Fruit fly (Drosophila melanogaster) whole organism, embryonic: ENCODE measurements around the gene CG42495.

Source experiments
- Adf1 ChIP-seq: fragments of 200-800 bp; sonication (Bioruptor generic); IDR thresholded peaks from 2 replicates; pipeline ENCODE4 v1.3.6; 2022; ENCODE audit warnings: missing biosample characterization, missing genetic modification characterization
- CG10321 ChIP-seq: fragments of 200-800 bp; sonication (Bioruptor generic); IDR thresholded peaks from 2 replicates; pipeline ENCODE4 v1.3.6; 2022; ENCODE audit warnings: missing biosample characterization, missing genetic modification characterization
- CG12219 ChIP-seq: fragments of 200-800 bp; sonication (Bioruptor generic); optimal IDR thresholded peaks from 3 replicates; lab custom pipeline; 2018; ENCODE audit warnings: missing biosample characterization, mild to moderate bottlenecking, missing genetic modification characterization
- CG12659 ChIP-seq: fragments of 200-800 bp; sonication (Bioruptor generic); optimal IDR thresholded peaks from 3 replicates; lab custom pipeline; 2017; ENCODE audit warnings: mild to moderate bottlenecking, missing biosample characterization, missing genetic modification reagents, missing genetic modification characterization
- CG12769 ChIP-seq: fragments of 200-800 bp; sonication (Bioruptor generic); optimal IDR thresholded peaks from 2 replicates; lab custom pipeline; 2019; ENCODE audit warnings: missing biosample characterization, mild to moderate bottlenecking, missing genetic modification characterization, moderate library complexity
- CG1602 ChIP-seq: fragments of 200-800 bp; sonication (Bioruptor generic); optimal IDR thresholded peaks from 3 replicates; lab custom pipeline; 2016; ENCODE audit warnings: missing biosample characterization, missing genetic modification characterization
- CG1603 ChIP-seq: fragments of 200-800 bp; sonication (Bioruptor generic); optimal IDR thresholded peaks from 2 replicates; lab custom pipeline; 2019; ENCODE audit warnings: missing biosample characterization, mild to moderate bottlenecking, missing genetic modification characterization, moderate library complexity
- CG17361 ChIP-seq: fragments of 200-800 bp; sonication (Bioruptor generic); IDR thresholded peaks from 3 replicates; pipeline ENCODE4 v1.3.6; 2022; ENCODE audit warnings: missing biosample characterization, missing genetic modification characterization
- CG30020 ChIP-seq: fragments of 200-800 bp; optimal IDR thresholded peaks from 2 replicates; lab custom pipeline; 2019; ENCODE audit warnings: missing biosample characterization, mild to moderate bottlenecking, missing genetic modification characterization, moderate library complexity
- CG30403 ChIP-seq: fragments of 200-800 bp; sonication (Bioruptor generic); optimal IDR thresholded peaks from 3 replicates; lab custom pipeline; 2016; ENCODE audit warnings: missing biosample characterization, missing genetic modification characterization
- CG3281 ChIP-seq: fragments of 200-800 bp; sonication (Bioruptor generic); optimal IDR thresholded peaks from 3 replicates; lab custom pipeline; 2017; ENCODE audit warnings: missing biosample characterization, mild to moderate bottlenecking, missing genetic modification characterization
- CG34422 ChIP-seq: fragments of 200-800 bp; sonication (Bioruptor generic); IDR thresholded peaks from 3 replicates; pipeline ENCODE4 v1.3.6; 2022; ENCODE audit warnings: missing biosample characterization, missing genetic modification characterization
- Camta ChIP-seq: fragments of 200-800 bp; sonication (Bioruptor generic); optimal IDR thresholded peaks from 2 replicates; lab custom pipeline; 2016; ENCODE audit warnings: missing biosample characterization, missing genetic modification characterization
- Deaf1 ChIP-seq: fragments of 200-800 bp; optimal IDR thresholded peaks from 3 replicates; lab custom pipeline; 2019; ENCODE audit warnings: missing biosample characterization, mild to moderate bottlenecking, missing genetic modification characterization, moderate library complexity
- Dek ChIP-seq: fragments of 200-800 bp; sonication (Bioruptor generic); optimal IDR thresholded peaks from 3 replicates; lab custom pipeline; 2019; ENCODE audit warnings: missing biosample characterization, mild to moderate bottlenecking, missing genetic modification characterization, moderate library complexity
- Dp ChIP-seq: fragments of 200-800 bp; sonication (Bioruptor generic); optimal IDR thresholded peaks from 2 replicates; lab custom pipeline; 2018; ENCODE audit warnings: missing biosample characterization, mild to moderate bottlenecking, missing genetic modification characterization, moderate library complexity
- Eip74EF ChIP-seq, 2 experiments: fragments of 200-800 bp in 1 of 2; fragments of >200 bp in 1 of 2; sonication (Bioruptor generic) in 1 of 2; optimal IDR thresholded peaks; 2 replicates each; lab custom pipeline; 2017 to 2019; ENCODE audit warnings: missing biosample characterization in 2 of 2, missing genetic modification characterization in 2 of 2, mild to moderate bottlenecking in 1 of 2, moderate library complexity in 1 of 2
- Fer3 ChIP-seq: fragments of 200-800 bp; sonication (Bioruptor generic); optimal IDR thresholded peaks from 2 replicates; lab custom pipeline; 2018; ENCODE audit warnings: missing biosample characterization, mild to moderate bottlenecking, missing genetic modification characterization, moderate library complexity
- MBD-R2 ChIP-seq: fragments of 200-800 bp; sonication (Bioruptor generic); IDR thresholded peaks from 2 replicates; pipeline ENCODE4 v1.3.6; 2022; ENCODE audit warnings: missing biosample characterization, missing genetic modification characterization
- MESR4 ChIP-seq: fragments of 200-800 bp; sonication (Bioruptor generic); optimal IDR thresholded peaks from 2 replicates; lab custom pipeline; 2018; ENCODE audit warnings: missing biosample characterization, mild to moderate bottlenecking, missing genetic modification characterization, moderate library complexity
- Rx ChIP-seq: fragments of 200-800 bp; sonication (Bioruptor generic); IDR thresholded peaks from 2 replicates; pipeline ENCODE4 v1.3.6; 2022; ENCODE audit warnings: missing biosample characterization, missing genetic modification characterization
- Side ChIP-seq: fragments of 200-800 bp; sonication (Bioruptor generic); optimal IDR thresholded peaks from 2 replicates; lab custom pipeline; 2016; ENCODE audit warnings: missing biosample characterization, missing genetic modification characterization
- Tbp ChIP-seq: fragments of >200 bp; optimal IDR thresholded peaks from 2 replicates; lab custom pipeline; 2018; ENCODE audit warnings: missing biosample characterization, missing genetic modification characterization
- YL-1 ChIP-seq: fragments of 200-800 bp; sonication (Bioruptor generic); optimal IDR thresholded peaks from 3 replicates; lab custom pipeline; 2017; ENCODE audit warnings: missing biosample characterization, mild to moderate bottlenecking, missing genetic modification characterization
- bab2 ChIP-seq: fragments of 200-800 bp; sonication (Bioruptor generic); optimal IDR thresholded peaks from 2 replicates; lab custom pipeline; 2016; ENCODE audit warnings: missing biosample characterization, missing genetic modification characterization
- cato ChIP-seq: fragments of 200-800 bp; sonication (Bioruptor generic); optimal IDR thresholded peaks from 2 replicates; lab custom pipeline; 2016; ENCODE audit warnings: missing biosample characterization, missing genetic modification characterization, borderline replicate concordance
- cg ChIP-seq: fragments of 200-800 bp; sonication (Bioruptor generic); optimal IDR thresholded peaks from 3 replicates; lab custom pipeline; 2019; ENCODE audit warnings: missing biosample characterization, mild to moderate bottlenecking, missing genetic modification characterization, moderate library complexity
- chinmo ChIP-seq: fragments of 200-800 bp; sonication (Bioruptor generic); IDR thresholded peaks from 4 replicates; pipeline ENCODE4 v1.3.6; 2022; ENCODE audit warnings: missing biosample characterization, missing genetic modification characterization; ENCODE audit not compliant: partially characterized antibody
- crol ChIP-seq: fragments of 200-800 bp; sonication (Bioruptor generic); IDR thresholded peaks from 2 replicates; pipeline ENCODE4 v1.3.6; 2022; ENCODE audit warnings: missing biosample characterization, missing genetic modification characterization
- crp ChIP-seq, 2 experiments: fragments of 200-800 bp; sonication (Bioruptor generic); optimal IDR thresholded peaks; 2 replicates in 1 of 2; 3 replicates in 1 of 2; lab custom pipeline; 2017; ENCODE audit warnings: missing biosample characterization in 2 of 2, missing genetic modification characterization in 2 of 2, mild to moderate bottlenecking in 1 of 2, moderate library complexity in 1 of 2
- dan ChIP-seq: fragments of 200-800 bp; sonication (Bioruptor generic); IDR thresholded peaks from 2 replicates; pipeline ENCODE4 v1.3.6; 2022; ENCODE audit warnings: missing biosample characterization, missing genetic modification characterization
- disco-r ChIP-seq: fragments of 200-800 bp; sonication (Bioruptor generic); optimal IDR thresholded peaks from 2 replicates; lab custom pipeline; 2016; ENCODE audit warnings: missing biosample characterization, missing genetic modification characterization
- gfzf ChIP-seq: fragments of 200-800 bp; sonication (Bioruptor generic); optimal IDR thresholded peaks from 2 replicates; lab custom pipeline; 2016; ENCODE audit warnings: missing biosample characterization, mild to moderate bottlenecking, missing genetic modification characterization, moderate library complexity
- gro ChIP-seq: fragments of 200-800 bp; sonication (Bioruptor generic); optimal IDR thresholded peaks from 2 replicates; lab custom pipeline; 2016; ENCODE audit warnings: missing biosample characterization, missing genetic modification characterization
- inv ChIP-seq: fragments of 200-800 bp; sonication (Bioruptor generic); IDR thresholded peaks from 2 replicates; pipeline ENCODE4 v1.3.6; 2022; ENCODE audit warnings: missing biosample characterization, missing genetic modification characterization; ENCODE audit not compliant: partially characterized antibody
- klu ChIP-seq: fragments of 200-800 bp; sonication (Bioruptor generic); IDR thresholded peaks from 2 replicates; pipeline ENCODE4 v1.3.6; 2022; ENCODE audit warnings: missing biosample characterization, missing genetic modification characterization
- lov ChIP-seq, 2 experiments: fragments of 200-800 bp in 1 of 2; fragments of >200 bp in 1 of 2; sonication (Bioruptor generic) in 1 of 2; IDR thresholded peaks in 1 of 2; optimal IDR thresholded peaks in 1 of 2; 2 replicates in 1 of 2; 3 replicates in 1 of 2; pipeline versions ENCODE4 v1.3.6 to Lab custom; 2017 to 2022; ENCODE audit warnings: missing biosample characterization in 1 of 2, missing genetic modification characterization in 1 of 2
- odd ChIP-seq: fragments of 200-800 bp; sonication (Bioruptor generic); optimal IDR thresholded peaks from 2 replicates; lab custom pipeline; 2017; ENCODE audit warnings: missing biosample characterization, mild to moderate bottlenecking, missing genetic modification characterization
- pfk ChIP-seq: fragments of 200-800 bp; sonication (Bioruptor generic); optimal IDR thresholded peaks from 2 replicates; lab custom pipeline; 2018; ENCODE audit warnings: missing biosample characterization, mild to moderate bottlenecking, missing genetic modification characterization, moderate library complexity
- prd ChIP-seq, 3 experiments: fragments of >200 bp in 2 of 3; fragments of 200-800 bp in 1 of 3; sonication (Bioruptor generic) in 1 of 3; optimal IDR thresholded peaks in 2 of 3; IDR thresholded peaks in 1 of 3; 2 replicates in 2 of 3; 3 replicates in 1 of 3; pipeline versions ENCODE4 v1.3.6 to Lab custom; 2017 to 2022; ENCODE audit warnings: missing biosample characterization in 1 of 3, missing genetic modification characterization in 1 of 3
- pzg ChIP-seq: fragments of 200-800 bp; sonication (Bioruptor generic); optimal IDR thresholded peaks from 3 replicates; lab custom pipeline; 2018; ENCODE audit warnings: missing biosample characterization, mild to moderate bottlenecking, missing genetic modification characterization, moderate library complexity
- sens ChIP-seq: fragments of 200-800 bp; sonication (Bioruptor generic); peaks from one replicate; lab custom pipeline; 2016; ENCODE audit warnings: missing biosample characterization, missing genetic modification characterization
- sim ChIP-seq: fragments of 200-800 bp; sonication (Bioruptor generic); IDR thresholded peaks from 2 replicates; pipeline ENCODE4 v1.3.6; 2022; ENCODE audit warnings: missing biosample characterization, missing genetic modification characterization
- sqz ChIP-seq: fragments of 200-800 bp; sonication (Bioruptor generic); optimal IDR thresholded peaks from 3 replicates; lab custom pipeline; 2018; ENCODE audit warnings: missing biosample characterization, mild to moderate bottlenecking, missing genetic modification characterization
- sug ChIP-seq: fragments of 200-800 bp; optimal IDR thresholded peaks from 2 replicates; lab custom pipeline; 2019; ENCODE audit warnings: missing biosample characterization, mild to moderate bottlenecking, missing genetic modification characterization, moderate library complexity
- tgo ChIP-seq: fragments of 200-800 bp; sonication (Bioruptor generic); IDR thresholded peaks from 3 replicates; pipeline ENCODE4 v1.3.6; 2022; ENCODE audit warnings: missing biosample characterization, missing genetic modification characterization
- trh ChIP-seq: fragments of 200-800 bp; sonication (Bioruptor generic); optimal IDR thresholded peaks from 2 replicates; lab custom pipeline; 2016; ENCODE audit warnings: missing biosample characterization, missing genetic modification characterization
- twi ChIP-seq: fragments of 200-800 bp; optimal IDR thresholded peaks from 2 replicates; lab custom pipeline; 2019; ENCODE audit warnings: missing biosample characterization, mild to moderate bottlenecking, missing genetic modification characterization, moderate library complexity

The CG42495 gene

dm6 chr3L:18621735-18622421 lies 45.3 kb upstream of the CG42495 start, which contains the start of gene not:
not (minus strand) TSS chr3L:18622129.
- no peak for TF ChIP-seq Tbp (GFP tag; lab: Kevin White, UChicago)
- TF ChIP-seq crp (GFP tag; optimal IDR thresholded peaks at IDR 0.05; lab: Kevin White, UChicago): peak in 1 of 2 experiments; percentile 59
- TF ChIP-seq gro: no peak
- TF ChIP-seq YL-1 (GFP tag; lab: Kevin White, UChicago): peak; percentile 33
- TF ChIP-seq sim (GFP tag; lab: Robert Waterston, UW): no peak
- 0 out of 2 replicates have a peak, but pooled peaks have one; percentile 82 for TF ChIP-seq Adf1 (GFP tag; lab: Robert Waterston, UW)
- TF ChIP-seq CG1603 (tag; lab: Kevin White, UChicago): no peak
- peak; percentile 11 for TF ChIP-seq sqz (GFP tag; lab: Kevin White, UChicago)
- TF ChIP-seq tgo: 0 out of 3 replicates have a peak, but pooled peaks have one; percentile 7
- TF ChIP-seq trh (GFP tag; lab: Kevin White, UChicago): no peak
- peak; percentile 31 for TF ChIP-seq sug (tag; lab: Kevin White, UChicago)
- TF ChIP-seq CG30020 (tag; lab: Kevin White, UChicago): no peak
- TF ChIP-seq CG17361 (GFP tag; lab: Robert Waterston, UW): 0 out of 3 replicates have a peak, but pooled peaks have one; percentile 13
- no peak for TF ChIP-seq prd (optimal IDR thresholded peaks at IDR 0.05; lab: Kevin White, UChicago)
- 0 out of 3 replicates have a peak, but pooled peaks have one; percentile 9 for TF ChIP-seq prd (GFP tag; IDR thresholded peaks at IDR 0.05; lab: Robert Waterston, UW)
- TF ChIP-seq pfk (GFP tag; lab: Kevin White, UChicago): peak; percentile 99
- TF ChIP-seq chinmo (GFP tag; lab: Robert Waterston, UW): 0 out of 4 replicates have a peak, but pooled peaks have one; percentile 52
- peak; percentile 29 for TF ChIP-seq CG12659 (GFP tag; lab: Kevin White, UChicago)
- TF ChIP-seq bab2: no peak
- peak; percentile 3 for TF ChIP-seq Dek (tag; lab: Kevin White, UChicago)
- TF ChIP-seq odd (GFP tag; lab: Kevin White, UChicago): peak; percentile 26
- TF ChIP-seq Camta: no peak
- TF ChIP-seq MBD-R2: peak; percentile 42; the same call in 1 of the 2 replicates
- peak; percentile 90 for TF ChIP-seq crol (GFP tag; lab: Robert Waterston, UW)
- TF ChIP-seq CG3281 (GFP tag; lab: Kevin White, UChicago): no peak
- TF ChIP-seq CG34422 (GFP tag; lab: Robert Waterston, UW): peak; percentile 80; the same call in 2 of the 3 replicates
- TF ChIP-seq pzg (GFP tag; lab: Kevin White, UChicago): peak; percentile 3
- TF ChIP-seq gfzf: peak; percentile 67
- peak; percentile 59 for TF ChIP-seq Deaf1 (tag; lab: Kevin White, UChicago)
- TF ChIP-seq CG12219 (GFP tag; lab: Kevin White, UChicago): no peak
- TF ChIP-seq cg (GFP tag; lab: Kevin White, UChicago): peak; percentile 91
- TF ChIP-seq MESR4 (GFP tag; lab: Kevin White, UChicago): peak; percentile 26

- TF ChIP-seq Dp: peak; percentile 82
- no peak for TF ChIP-seq disco-r
- no peak for TF ChIP-seq klu (GFP tag; lab: Robert Waterston, UW)
- peak; percentile 1 for TF ChIP-seq CG1603 (tag; lab: Kevin White, UChicago)
- TF ChIP-seq cato (GFP tag; lab: Kevin White, UChicago): no peak
- TF ChIP-seq Fer3 (tag; lab: Kevin White, UChicago): no peak
- TF ChIP-seq Eip74EF (GFP tag; optimal IDR thresholded peaks at IDR 0.05; lab: Kevin White, UChicago): no peak
- peak; percentile 14 for TF ChIP-seq CG30403
- TF ChIP-seq CG10321 (GFP tag; lab: Robert Waterston, UW): no peak
- no peak for TF ChIP-seq inv (GFP tag; lab: Robert Waterston, UW)
- peak; percentile 90 for TF ChIP-seq sens
- 0 out of 2 replicates have a peak, but pooled peaks have one; percentile 9 for TF ChIP-seq Rx (GFP tag; lab: Robert Waterston, UW)
- no peak for TF ChIP-seq CG12769 (tag; lab: Kevin White, UChicago)
- TF ChIP-seq twi (tag; lab: Kevin White, UChicago): no peak
- no peak for TF ChIP-seq CG1602 (GFP tag; lab: Kevin White, UChicago)
- no peak for TF ChIP-seq Side (GFP tag; lab: Kevin White, UChicago)
- TF ChIP-seq lov (optimal IDR thresholded peaks at IDR 0.05; lab: Kevin White, UChicago): no peak
- TF ChIP-seq lov (GFP tag; IDR thresholded peaks at IDR 0.05; lab: Robert Waterston, UW): no peak
- peak; percentile 27 for TF ChIP-seq pzg (GFP tag; lab: Kevin White, UChicago)
- TF ChIP-seq dan (GFP tag; lab: Robert Waterston, UW): no peak
These were observed 44.8 kb upstream of the CG42495 start, which contains the start of gene bora for dm6 chr3L:18622422-18622739. bora (plus strand) TSS chr3L:18622692.
